Fruit fly (Drosophila melanogaster) Kc167 (cell line): Measurements from ENCODE around the gene CG13639.

Experiments
- insv ChIP-seq: fragments of >200 bp; optimal IDR thresholded peaks from 3 replicates; lab custom pipeline; 2018; ENCODE audit warnings: missing external identifiers
- psq ChIP-seq: fragments of >200 bp; optimal IDR thresholded peaks from 2 replicates; lab custom pipeline; 2017; ENCODE audit warnings: missing external identifiers
- ttk ChIP-seq: sonication (Bioruptor generic); optimal IDR thresholded peaks from 2 replicates; lab custom pipeline; 2017; ENCODE audit warnings: missing external identifiers

- TF ChIP-seq ttk (lab: Kevin White, UChicago), result no peak
- no peak for TF ChIP-seq psq (lab: Kevin White, UChicago)
- no peak for TF ChIP-seq insv (lab: Kevin White, UChicago)
These were observed 6.8 kb upstream of the CG13639 start for dm6 chr3R:24866976-24867375.
